Fruit fly (Drosophila melanogaster) whole organism, embryonic: ENCODE results near the gene CG44090.

Experiments used
- Abd-B ChIP-seq: fragments of 200-800 bp; sonication (Bioruptor generic); optimal IDR thresholded peaks from 2 replicates; lab custom pipeline; 2018; ENCODE audit warnings: missing biosample characterization, mild to moderate bottlenecking, missing genetic modification characterization, moderate library complexity
- Antp ChIP-seq: fragments of 200-800 bp; sonication (Bioruptor generic); optimal IDR thresholded peaks from 3 replicates; lab custom pipeline; 2016; ENCODE audit warnings: missing biosample characterization, missing genetic modification characterization
- Bdp1 ChIP-seq: fragments of 200-800 bp; sonication (Bioruptor generic); optimal IDR thresholded peaks from 3 replicates; lab custom pipeline; 2016; ENCODE audit warnings: missing biosample characterization, missing genetic modification characterization
- CG1024 ChIP-seq: fragments of 200-800 bp; sonication (Bioruptor generic); IDR thresholded peaks from 2 replicates; pipeline ENCODE4 v1.3.6; 2022; ENCODE audit warnings: missing biosample characterization, missing genetic modification characterization
- CG10431 ChIP-seq: fragments of 200-800 bp; sonication (Bioruptor generic); optimal IDR thresholded peaks from 3 replicates; lab custom pipeline; 2018; ENCODE audit warnings: missing biosample characterization, mild to moderate bottlenecking, missing genetic modification characterization
- CG11695 ChIP-seq: fragments of 200-800 bp; sonication (Bioruptor generic); IDR thresholded peaks from 3 replicates; pipeline ENCODE4 v1.3.6; 2022; ENCODE audit warnings: missing biosample characterization, missing genetic modification characterization
- CG12744 ChIP-seq: fragments of 200-800 bp; sonication (Bioruptor generic); optimal IDR thresholded peaks from 2 replicates; lab custom pipeline; 2016; ENCODE audit warnings: missing biosample characterization, missing genetic modification characterization
- CG12942 ChIP-seq: fragments of 200-800 bp; sonication (Bioruptor generic); optimal IDR thresholded peaks from 3 replicates; lab custom pipeline; 2016; ENCODE audit warnings: missing biosample characterization, missing genetic modification characterization
- CG13775 ChIP-seq: fragments of 200-800 bp; sonication (Bioruptor generic); optimal IDR thresholded peaks from 3 replicates; lab custom pipeline; 2017; ENCODE audit warnings: missing biosample characterization, mild to moderate bottlenecking, missing genetic modification characterization
- CG1832 ChIP-seq: fragments of 200-800 bp; sonication (Bioruptor generic); optimal IDR thresholded peaks from 2 replicates; lab custom pipeline; 2017; ENCODE audit warnings: missing biosample characterization, mild to moderate bottlenecking, missing genetic modification characterization, inconsistent platforms
- CG2712 ChIP-seq: fragments of 200-800 bp; optimal IDR thresholded peaks from 3 replicates; lab custom pipeline; 2019; ENCODE audit warnings: missing biosample characterization, mild to moderate bottlenecking, missing genetic modification characterization, moderate library complexity
- CG33213 ChIP-seq: fragments of 200-800 bp; sonication (Bioruptor generic); optimal IDR thresholded peaks from 3 replicates; lab custom pipeline; 2016; ENCODE audit warnings: missing biosample characterization, missing genetic modification characterization
- CG4360 ChIP-seq: fragments of 200-800 bp; sonication (Bioruptor generic); IDR thresholded peaks from 2 replicates; pipeline ENCODE4 v1.3.6; 2022; ENCODE audit warnings: missing biosample characterization, missing genetic modification characterization
- CG4854 ChIP-seq: fragments of 200-800 bp; sonication (Bioruptor generic); optimal IDR thresholded peaks from 2 replicates; lab custom pipeline; 2016; ENCODE audit warnings: missing biosample characterization, missing genetic modification characterization, inconsistent platforms
- CG5180 ChIP-seq: fragments of 200-800 bp; sonication (Bioruptor generic); optimal IDR thresholded peaks from 3 replicates; lab custom pipeline; 2017; ENCODE audit warnings: missing biosample characterization, missing genetic modification characterization, mild to moderate bottlenecking, moderate library complexity, missing genetic modification reagents
- CG6254 ChIP-seq: fragments of 200-800 bp; sonication (Bioruptor generic); optimal IDR thresholded peaks from 3 replicates; lab custom pipeline; 2017; ENCODE audit warnings: mild to moderate bottlenecking, missing biosample characterization, missing genetic modification reagents, missing genetic modification characterization
- CG8924 ChIP-seq: fragments of 200-800 bp; optimal IDR thresholded peaks from 3 replicates; lab custom pipeline; 2019; ENCODE audit warnings: missing biosample characterization, mild to moderate bottlenecking, missing genetic modification characterization, moderate library complexity
- D ChIP-seq, 2 experiments: fragments of 200-800 bp in 1 of 2; fragments of >200 bp in 1 of 2; sonication (Bioruptor generic) in 1 of 2; optimal IDR thresholded peaks; 2 replicates in 1 of 2; 3 replicates in 1 of 2; lab custom pipeline; 2017; ENCODE audit warnings: mild to moderate bottlenecking in 1 of 2, missing biosample characterization in 1 of 2, missing genetic modification characterization in 1 of 2, missing genetic modification reagents in 1 of 2
- Deaf1 ChIP-seq: fragments of 200-800 bp; optimal IDR thresholded peaks from 3 replicates; lab custom pipeline; 2019; ENCODE audit warnings: missing biosample characterization, mild to moderate bottlenecking, missing genetic modification characterization, moderate library complexity
- H2.0 ChIP-seq: fragments of 200-800 bp; sonication (Bioruptor generic); IDR thresholded peaks from 2 replicates; pipeline ENCODE4 v1.3.6; 2022; ENCODE audit warnings: missing biosample characterization, missing genetic modification characterization
- HLH3B ChIP-seq: fragments of 200-800 bp; sonication (Bioruptor generic); IDR thresholded peaks from 2 replicates; pipeline ENCODE4 v1.3.6; 2022; ENCODE audit warnings: missing biosample characterization, missing genetic modification characterization
- Hr78 ChIP-seq, 2 experiments: fragments of 200-800 bp in 1 of 2; fragments of >200 bp in 1 of 2; sonication (Bioruptor generic) in 1 of 2; optimal IDR thresholded peaks; 2 replicates each; lab custom pipeline; 2017 to 2019; ENCODE audit warnings: missing biosample characterization in 2 of 2, missing genetic modification characterization in 2 of 2, mild to moderate bottlenecking in 1 of 2, moderate library complexity in 1 of 2
- Lpt ChIP-seq: fragments of >200 bp; optimal IDR thresholded peaks from 2 replicates; lab custom pipeline; 2018; ENCODE audit warnings: missing biosample characterization, missing genetic modification characterization
- MTF-1 ChIP-seq: fragments of 200-800 bp; sonication (Bioruptor generic); optimal IDR thresholded peaks from 2 replicates; lab custom pipeline; 2018; ENCODE audit warnings: missing biosample characterization, mild to moderate bottlenecking, missing genetic modification characterization, borderline replicate concordance
- Sry-δ ChIP-seq: fragments of 200-800 bp; sonication (Bioruptor generic); optimal IDR thresholded peaks from 2 replicates; lab custom pipeline; 2016; ENCODE audit warnings: missing biosample characterization, missing genetic modification characterization
- Xrp1 ChIP-seq: fragments of 200-800 bp; sonication (Bioruptor generic); IDR thresholded peaks from 2 replicates; pipeline ENCODE4 v1.3.6; 2022; ENCODE audit warnings: missing biosample characterization, missing genetic modification characterization
- ato ChIP-seq: fragments of 200-800 bp; sonication (Bioruptor generic); IDR thresholded peaks from 2 replicates; pipeline ENCODE4 v1.3.6; 2022; ENCODE audit warnings: missing biosample characterization, missing genetic modification characterization; ENCODE audit not compliant: partially characterized antibody
- bbx ChIP-seq: fragments of 200-800 bp; sonication (Bioruptor generic); IDR thresholded peaks from 2 replicates; pipeline ENCODE4 v1.3.6; 2022; ENCODE audit warnings: missing biosample characterization, missing genetic modification characterization; ENCODE audit not compliant: partially characterized antibody
- bsh ChIP-seq, 2 experiments: fragments of 200-800 bp; sonication (Bioruptor generic); optimal IDR thresholded peaks; 2 replicates each; lab custom pipeline; 2017 to 2018; ENCODE audit warnings: mild to moderate bottlenecking in 2 of 2, missing biosample characterization in 2 of 2, missing genetic modification characterization in 2 of 2, moderate library complexity in 1 of 2
- ci ChIP-seq: fragments of 200-800 bp; sonication (Bioruptor generic); IDR thresholded peaks from 3 replicates; pipeline ENCODE4 v1.3.6; 2022; ENCODE audit warnings: missing biosample characterization, missing genetic modification characterization
- ewg ChIP-seq: fragments of 200-800 bp; sonication (Bioruptor generic); optimal IDR thresholded peaks from 3 replicates; lab custom pipeline; 2017; ENCODE audit warnings: mild to moderate bottlenecking, missing biosample characterization, missing genetic modification reagents, missing genetic modification characterization
- gce ChIP-seq: fragments of 200-800 bp; sonication (Bioruptor generic); IDR thresholded peaks from 3 replicates; pipeline ENCODE4 v1.3.6; 2022; ENCODE audit warnings: missing biosample characterization, missing genetic modification characterization
- gcm2 ChIP-seq: fragments of 200-800 bp; sonication (Bioruptor generic); optimal IDR thresholded peaks from 2 replicates; lab custom pipeline; 2016; ENCODE audit warnings: missing biosample characterization, missing genetic modification characterization
- ham ChIP-seq: fragments of 200-800 bp; sonication (Bioruptor generic); IDR thresholded peaks from 2 replicates; pipeline ENCODE4 v1.3.6; 2022; ENCODE audit warnings: missing biosample characterization, missing genetic modification characterization
- hbn ChIP-seq: fragments of 200-800 bp; sonication (Bioruptor generic); IDR thresholded peaks from 2 replicates; pipeline ENCODE4 v1.3.6; 2022; ENCODE audit warnings: missing biosample characterization, missing genetic modification characterization; ENCODE audit not compliant: partially characterized antibody
- hth ChIP-seq: fragments of >200 bp; optimal IDR thresholded peaks from 2 replicates; lab custom pipeline; 2017; ENCODE audit warnings: inconsistent platforms
- kay ChIP-seq: fragments of 200-800 bp; sonication (Bioruptor generic); optimal IDR thresholded peaks from 2 replicates; lab custom pipeline; 2016; ENCODE audit warnings: missing biosample characterization, missing genetic modification characterization
- lola ChIP-seq, 3 experiments: fragments of >200 bp in 2 of 3; fragments of 200-800 bp in 1 of 3; sonication (Bioruptor generic) in 1 of 3; optimal IDR thresholded peaks; 2 replicates each; lab custom pipeline; 2017 to 2019; ENCODE audit warnings: missing biosample characterization in 3 of 3, missing genetic modification characterization in 3 of 3, mild to moderate bottlenecking in 1 of 3, moderate library complexity in 1 of 3
- mirr ChIP-seq: fragments of 200-800 bp; sonication (Bioruptor generic); optimal IDR thresholded peaks from 3 replicates; lab custom pipeline; 2018; ENCODE audit warnings: missing biosample characterization, mild to moderate bottlenecking, missing genetic modification characterization
- mld ChIP-seq: fragments of 200-800 bp; sonication (Bioruptor generic); IDR thresholded peaks from 3 replicates; pipeline ENCODE4 v1.3.6; 2022; ENCODE audit warnings: missing biosample characterization, missing genetic modification characterization; ENCODE audit not compliant: partially characterized antibody
- nerfin-1 ChIP-seq: fragments of 200-800 bp; sonication (Bioruptor generic); optimal IDR thresholded peaks from 3 replicates; lab custom pipeline; 2019; ENCODE audit warnings: missing biosample characterization, mild to moderate bottlenecking, missing genetic modification characterization, moderate library complexity
- pfk ChIP-seq: fragments of 200-800 bp; sonication (Bioruptor generic); optimal IDR thresholded peaks from 2 replicates; lab custom pipeline; 2018; ENCODE audit warnings: missing biosample characterization, mild to moderate bottlenecking, missing genetic modification characterization, moderate library complexity
- pnt ChIP-seq: fragments of 200-800 bp; sonication (Bioruptor generic); optimal IDR thresholded peaks from 3 replicates; lab custom pipeline; 2016; ENCODE audit warnings: missing biosample characterization, missing genetic modification characterization
- sens-2 ChIP-seq: fragments of 200-800 bp; sonication (Bioruptor generic); IDR thresholded peaks from 2 replicates; pipeline ENCODE4 v1.3.6; 2022; ENCODE audit warnings: missing biosample characterization, missing genetic modification characterization
- sisA ChIP-seq: fragments of 200-800 bp; sonication (Bioruptor generic); IDR thresholded peaks from 2 replicates; pipeline ENCODE4 v1.3.6; 2022; ENCODE audit warnings: missing biosample characterization, missing genetic modification characterization
- sna ChIP-seq: fragments of 200-800 bp; sonication (Bioruptor generic); IDR thresholded peaks from 2 replicates; pipeline ENCODE4 v1.3.6; 2022; ENCODE audit warnings: missing biosample characterization, missing genetic modification characterization; ENCODE audit not compliant: partially characterized antibody
- toy ChIP-seq: fragments of 200-800 bp; sonication (Bioruptor generic); IDR thresholded peaks from 2 replicates; pipeline ENCODE4 v1.3.6; 2022; ENCODE audit warnings: missing biosample characterization, missing genetic modification characterization
- wdn ChIP-seq: fragments of 200-800 bp; sonication (Bioruptor generic); IDR thresholded peaks from 2 replicates; pipeline ENCODE4 v1.3.6; 2022; ENCODE audit warnings: missing biosample characterization, missing genetic modification characterization

CG44090 gene

dm6 chr3R:17385329-17386019 is 48.8 kb downstream of the CG44090 start (continued):
- TF ChIP-seq nerfin-1 (tag; lab: Kevin White, UChicago), result peak; percentile 49
- TF ChIP-seq CG12942 (GFP tag; lab: Kevin White, UChicago), result peak; percentile 38
- TF ChIP-seq mld (GFP tag; lab: Robert Waterston, UW), result no peak
- no peak for TF ChIP-seq toy (GFP tag; lab: Robert Waterston, UW)
- no peak for TF ChIP-seq pnt
- peak; percentile 29; the same call in 1 of the 2 replicates for TF ChIP-seq bbx (GFP tag; lab: Robert Waterston, UW)
- TF ChIP-seq CG4854 (GFP tag; lab: Kevin White, UChicago), result peak; percentile 19
- peak; percentile 24; the same call in 1 of the 2 replicates for TF ChIP-seq CG4360
- no peak for TF ChIP-seq MTF-1 (GFP tag; lab: Kevin White, UChicago)
- TF ChIP-seq mirr, result peak; percentile 24
- TF ChIP-seq hth (lab: Kevin White, UChicago), result no peak
- peak; percentile 37; the same call in 1 of the 2 replicates for TF ChIP-seq HLH3B
- TF ChIP-seq Abd-B (GFP tag; lab: Kevin White, UChicago), result no peak
- TF ChIP-seq sens-2 (GFP tag; lab: Robert Waterston, UW), result no peak
- TF ChIP-seq CG33213 (GFP tag; lab: Kevin White, UChicago), result peak; percentile 78
- TF ChIP-seq CG1832 (GFP tag; lab: Kevin White, UChicago), result no peak
- TF ChIP-seq sna (GFP tag; lab: Robert Waterston, UW), result 0 out of 2 replicates have a peak, but pooled peaks have one; percentile 53
- peak in 1 of 2 experiments; percentile 33 for TF ChIP-seq bsh (GFP tag; optimal IDR thresholded peaks at IDR 0.05; lab: Kevin White, UChicago)
- TF ChIP-seq ham (GFP tag; lab: Robert Waterston, UW), result peak; percentile 51
- TF ChIP-seq hbn (GFP tag; lab: Robert Waterston, UW), result no peak
- TF ChIP-seq CG6254, result no peak
- peak; percentile 38 for TF ChIP-seq CG13775
- TF ChIP-seq Bdp1 (GFP tag; lab: Kevin White, UChicago), result peak; percentile 59
- TF ChIP-seq ewg (GFP tag; lab: Kevin White, UChicago), result peak; percentile 44
- peak; percentile 4 for TF ChIP-seq CG10431 (GFP tag; lab: Kevin White, UChicago)
- no peak for TF ChIP-seq lola (GFP tag; optimal IDR thresholded peaks at IDR 0.05; lab: Kevin White, UChicago)
- TF ChIP-seq sisA (GFP tag; lab: Robert Waterston, UW), result no peak; the same call in 1 of the 2 replicates
- no peak for TF ChIP-seq Hr78 (GFP tag; optimal IDR thresholded peaks at IDR 0.05; lab: Kevin White, UChicago)
- peak; percentile 85 for TF ChIP-seq Antp (GFP tag; lab: Kevin White, UChicago)
- no peak for TF ChIP-seq H2.0 (GFP tag; lab: Robert Waterston, UW)
- no peak for TF ChIP-seq D (optimal IDR thresholded peaks at IDR 0.05; lab: Kevin White, UChicago)
- TF ChIP-seq D (GFP tag; optimal IDR thresholded peaks at IDR 0.05; lab: Kevin White, UChicago), result no peak
- TF ChIP-seq CG11695 (GFP tag; lab: Robert Waterston, UW), result peak; percentile 53; the same call in 2 of the 3 replicates
- TF ChIP-seq gcm2 (GFP tag; lab: Kevin White, UChicago), result peak; percentile 3
- peak; percentile 43 for TF ChIP-seq pfk
- TF ChIP-seq CG2712 (tag; lab: Kevin White, UChicago), result peak; percentile 67
- TF ChIP-seq ci (GFP tag; lab: Robert Waterston, UW), result peak; percentile 85
- TF ChIP-seq Deaf1 (tag; lab: Kevin White, UChicago), result peak; percentile 18
- peak; percentile 49 for TF ChIP-seq CG12744 (GFP tag; lab: Kevin White, UChicago)
- TF ChIP-seq gce (GFP tag; lab: Robert Waterston, UW), result peak; percentile 46; the same call in 1 of the 3 replicates
- peak; percentile 33 for TF ChIP-seq CG8924 (tag; lab: Kevin White, UChicago)
- peak; percentile 27 for TF ChIP-seq CG5180 (GFP tag; lab: Kevin White, UChicago)
- peak; percentile 66 for TF ChIP-seq Sry-δ (GFP tag; lab: Kevin White, UChicago)
- no peak for TF ChIP-seq Lpt (GFP tag; lab: Kevin White, UChicago)
- TF ChIP-seq ato (GFP tag; lab: Robert Waterston, UW), result no peak
- TF ChIP-seq CG1024 (GFP tag; lab: Robert Waterston, UW), result no peak
- no peak for TF ChIP-seq wdn (GFP tag; lab: Robert Waterston, UW)
- TF ChIP-seq kay (GFP tag; lab: Kevin White, UChicago), result peak; percentile 28
- TF ChIP-seq Xrp1 (GFP tag; lab: Robert Waterston, UW), result peak; percentile 64
